Fruit fly (Drosophila melanogaster) S2 (cell line): ENCODE measurements around the gene CG17754.
A peak's percentile ranks its signal among the peaks of the same experiment; 100 is the strongest.

Source experiments
- CG8478 ChIP-seq: fragments of >200 bp; optimal IDR thresholded peaks from 2 replicates; lab custom pipeline; 2018
- CTCF ChIP-seq, 2 experiments: fragments of >200 bp; optimal IDR thresholded peaks; 2 replicates each; lab custom pipeline; 2018

- TF ChIP-seq CTCF (optimal IDR thresholded peaks at IDR 0.05; lab: Kevin White, UChicago) (peak in 1 of 2 experiments; percentile 21), CG8478 (lab: Kevin White, UChicago) (no peak)
Observed at dm6 chrX:9243417-9243884, 6.8 kb upstream of the CG17754 start, which contains the start of the genes mxc and Larp7.
